Worm (Caenorhabditis elegans): ENCODE measurements around the gene imp-2.
A peak's percentile ranks its signal among the peaks of the same experiment; 100 is the strongest.

Gene imp-2

DNA sequence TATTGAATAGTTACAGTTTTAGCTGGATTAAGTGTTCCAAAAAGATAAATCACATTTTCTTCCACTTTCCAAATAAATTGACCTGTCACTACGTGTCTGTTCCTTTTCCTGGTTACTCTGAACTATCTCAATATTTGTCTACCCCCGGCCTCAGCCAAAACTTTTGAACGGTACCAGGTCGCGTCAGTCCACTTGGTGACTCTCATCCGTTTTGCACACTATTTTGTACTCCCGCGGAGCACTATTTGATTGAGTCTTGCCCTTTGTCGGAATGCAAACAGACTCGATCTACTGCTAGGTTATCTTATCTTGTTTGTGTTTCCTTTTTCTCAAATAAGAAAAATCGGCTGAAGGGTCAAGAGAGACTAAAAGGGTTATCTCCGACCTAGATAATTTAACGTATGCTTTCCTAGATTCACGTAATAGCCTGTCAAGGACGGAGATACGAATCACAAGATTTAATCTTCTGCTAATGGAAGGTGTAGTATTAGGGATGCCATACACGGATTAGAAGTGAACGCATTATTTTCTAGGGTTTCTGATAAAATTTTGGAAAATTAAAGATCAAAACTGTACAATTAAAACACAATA, 1.4 kb upstream of the imp-2 start (continued):
- TF ChIP-seq ztf-4 (tag; optimal IDR thresholded peaks at IDR 0.05): peak; percentile 11
- TF ChIP-seq ztf-11 (tag; optimal IDR thresholded peaks at IDR 0.05): no peak
- no peak for TF ChIP-seq dsc-1 (tag; optimal IDR thresholded peaks at IDR 0.05)
- TF ChIP-seq mep-1 (tag; optimal IDR thresholded peaks at IDR 0.05): peak; percentile 42
- no peak for TF ChIP-seq ceh-8 (GFP tag; optimal IDR thresholded peaks at IDR 0.05)
- no peak for TF ChIP-seq rnt-1 (tag; optimal IDR thresholded peaks at IDR 0.05)
- no peak for TF ChIP-seq nhr-71 (tag; optimal IDR thresholded peaks at IDR 0.05)
- no peak for TF ChIP-seq ceh-63 (GFP tag; optimal IDR thresholded peaks at IDR 0.05)
- TF ChIP-seq nhr-237 (tag; optimal IDR thresholded peaks at IDR 0.05): no peak
- no peak for TF ChIP-seq snu-23 (GFP tag; optimal IDR thresholded peaks at IDR 0.05)
- peak; percentile 67 for TF ChIP-seq lin-14 (GFP tag; optimal IDR thresholded peaks at IDR 0.05)

ce11 chrIV:11112641-11113040, 6.0 kb downstream of the imp-2 start, which contains the start of gene clc-9:
clc-9 (plus strand) TSS chrIV:11112941.
- TF ChIP-seq efl-1 (optimal IDR thresholded peaks at IDR 0.05) (no peak), efl-1 (GFP tag; optimal IDR thresholded peaks at IDR 0.05 in 1 of 2) (peak in 1 of 2 experiments; percentile 27), ceh-88 (GFP tag; IDR thresholded peaks at IDR 0.05) (no peak), pag-3 (tag; optimal IDR thresholded peaks at IDR 0.05; ENCODE audit: borderline replicate concordance, insufficient read depth) (no peak)

ce11 chrIV:11111898-11112297, 6.8 kb downstream of the imp-2 start:
- TF ChIP-seq lin-15B (tag; optimal IDR thresholded peaks at IDR 0.05) (no peak), nhr-71 (tag; optimal IDR thresholded peaks at IDR 0.05) (peak; percentile 47), hpl-2 (GFP tag; optimal IDR thresholded peaks at IDR 0.05) (no peak), unc-86 (tag; optimal IDR thresholded peaks at IDR 0.05) (no peak), ztf-4 (tag; optimal IDR thresholded peaks at IDR 0.05) (no peak), xbp-1 (tag; optimal IDR thresholded peaks at IDR 0.05) (peak; percentile 51), nhr-19 (GFP tag; conservative IDR thresholded peaks at IDR 0.05) (no peak), vab-15 (tag; optimal IDR thresholded peaks at IDR 0.05) (no peak), isw-1 (GFP tag; IDR thresholded peaks at IDR 0.05) (no peak), zip-4 (GFP tag; optimal IDR thresholded peaks at IDR 0.05) (no peak), ztf-11 (tag; optimal IDR thresholded peaks at IDR 0.05) (no peak), mab-9 (GFP tag; IDR thresholded peaks at IDR 0.05) (no peak), irx-1 (tag; optimal IDR thresholded peaks at IDR 0.05) (no peak), pqm-1 (tag; optimal IDR thresholded peaks at IDR 0.05) (no peak), C16A3.4 (tag; optimal IDR thresholded peaks at IDR 0.05) (no peak), fkh-4 (tag; optimal IDR thresholded peaks at IDR 0.05; ENCODE audit: borderline replicate concordance) (no peak), lir-3 (tag; optimal IDR thresholded peaks at IDR 0.05; ENCODE audit: poor library complexity) (no peak), lin-14 (GFP tag; optimal IDR thresholded peaks at IDR 0.05) (peak; percentile 46), nhr-84 (tag; optimal IDR thresholded peaks at IDR 0.05) (no peak), C04F5.9 (tag; optimal IDR thresholded peaks at IDR 0.05) (no peak), fkh-10 (GFP tag; optimal IDR thresholded peaks at IDR 0.05) (no peak), hlh-17 (GFP tag; optimal IDR thresholded peaks at IDR 0.05; ENCODE audit: borderline replicate concordance) (no peak), ets-5 (GFP tag; IDR thresholded peaks at IDR 0.05) (no peak), alr-1 (tag; optimal IDR thresholded peaks at IDR 0.05; ENCODE audit: borderline replicate concordance) (no peak), rnt-1 (tag; optimal IDR thresholded peaks at IDR 0.05) (peak; percentile 62), tbx-2 (tag; optimal IDR thresholded peaks at IDR 0.05) (no peak), unc-130 (tag; optimal IDR thresholded peaks at IDR 0.05) (peak; percentile 55), unc-98 (GFP tag; IDR thresholded peaks at IDR 0.05) (no peak), ceh-88 (GFP tag; IDR thresholded peaks at IDR 0.05) (no peak), ceh-82 (tag; optimal IDR thresholded peaks at IDR 0.05) (no peak), lsy-2 (tag; optimal IDR thresholded peaks at IDR 0.05) (peak in 1 of 2 experiments; percentile 42), aly-2 (tag; optimal IDR thresholded peaks at IDR 0.05) (no peak), snpc-4 (tag; optimal IDR thresholded peaks at IDR 0.05) (no peak), jun-1 (tag; optimal IDR thresholded peaks at IDR 0.05) (no peak), mep-1 (tag; optimal IDR thresholded peaks at IDR 0.05) (no peak), nhr-237 (tag; optimal IDR thresholded peaks at IDR 0.05) (no peak), snu-23 (GFP tag; optimal IDR thresholded peaks at IDR 0.05) (peak; percentile 17), fos-1 (tag; optimal IDR thresholded peaks at IDR 0.05) (no peak), Y116A8C.19 (tag; optimal IDR thresholded peaks at IDR 0.05; ENCODE audit: borderline replicate concordance) (no peak), grh-1 (GFP tag; IDR thresholded peaks at IDR 0.05) (no peak), lin-39 (tag; optimal IDR thresholded peaks at IDR 0.05) (no peak)
